Fruit fly (Drosophila melanogaster) whole organism, prepupa: ENCODE data around the gene TSG101.
A peak's percentile ranks its signal among the peaks of the same experiment; 100 is the strongest.

Source experiments
- Blimp-1 ChIP-seq: fragments of 200-800 bp; sonication (Bioruptor generic); optimal IDR thresholded peaks from 3 replicates; lab custom pipeline; 2017; ENCODE audit warnings: missing biosample characterization, missing genetic modification characterization, mild to moderate bottlenecking, moderate library complexity, missing genetic modification reagents
- CG10631 ChIP-seq: fragments of 200-800 bp; sonication (Bioruptor generic); optimal IDR thresholded peaks from 2 replicates; lab custom pipeline; 2016; ENCODE audit warnings: missing biosample characterization, missing genetic modification characterization
- CG10669 ChIP-seq: fragments of 200-800 bp; sonication (Bioruptor generic); optimal IDR thresholded peaks from 3 replicates; lab custom pipeline; 2018; ENCODE audit warnings: missing biosample characterization, mild to moderate bottlenecking, missing genetic modification characterization, moderate library complexity
- CG11294 ChIP-seq: fragments of 200-800 bp; sonication (Bioruptor generic); IDR thresholded peaks from 2 replicates; pipeline ENCODE4 v1.3.6; 2022; ENCODE audit warnings: missing biosample characterization, missing genetic modification characterization
- CG11762 ChIP-seq: fragments of 200-800 bp; sonication (Bioruptor generic); optimal IDR thresholded peaks from 3 replicates; lab custom pipeline; 2016; ENCODE audit warnings: missing biosample characterization, missing genetic modification characterization; ENCODE audit not compliant: insufficient read depth
- CG15336 ChIP-seq: fragments of 200-800 bp; sonication (Bioruptor generic); IDR thresholded peaks from 2 replicates; pipeline ENCODE4 v1.3.6; 2022; ENCODE audit warnings: missing biosample characterization, missing genetic modification characterization
- CG1621 ChIP-seq: fragments of 200-800 bp; sonication (Bioruptor generic); optimal IDR thresholded peaks from 3 replicates; lab custom pipeline; 2018; ENCODE audit warnings: missing biosample characterization, mild to moderate bottlenecking, missing genetic modification characterization
- CG16779 ChIP-seq: fragments of 200-800 bp; sonication (Bioruptor generic); optimal IDR thresholded peaks from 3 replicates; lab custom pipeline; 2017; ENCODE audit warnings: missing biosample characterization, mild to moderate bottlenecking, missing genetic modification characterization
- CG3032 ChIP-seq: fragments of 200-800 bp; optimal IDR thresholded peaks from 2 replicates; lab custom pipeline; 2019; ENCODE audit warnings: missing biosample characterization, mild to moderate bottlenecking, missing genetic modification characterization, moderate library complexity
- CG31627 ChIP-seq: fragments of 200-800 bp; sonication (Bioruptor generic); optimal IDR thresholded peaks from 3 replicates; lab custom pipeline; 2016; ENCODE audit warnings: missing biosample characterization, missing genetic modification characterization
- CG3919 ChIP-seq: fragments of 200-800 bp; sonication (Bioruptor generic); optimal IDR thresholded peaks from 3 replicates; lab custom pipeline; 2016; ENCODE audit warnings: missing biosample characterization, missing genetic modification characterization
- CG4318 ChIP-seq: fragments of 200-800 bp; sonication (Bioruptor generic); optimal IDR thresholded peaks from 3 replicates; lab custom pipeline; 2017; ENCODE audit warnings: missing biosample characterization, mild to moderate bottlenecking, missing genetic modification characterization
- CG6163 ChIP-seq: fragments of 200-800 bp; sonication (Bioruptor generic); IDR thresholded peaks from 3 replicates; pipeline ENCODE4 v1.3.6; 2022; ENCODE audit warnings: missing biosample characterization, missing genetic modification characterization
- CG6276 ChIP-seq: fragments of 200-800 bp; sonication (Bioruptor generic); optimal IDR thresholded peaks from 2 replicates; lab custom pipeline; 2017; ENCODE audit warnings: missing biosample characterization, mild to moderate bottlenecking, missing genetic modification characterization
- CG6792 ChIP-seq: fragments of 200-800 bp; sonication (Bioruptor generic); optimal IDR thresholded peaks from 3 replicates; lab custom pipeline; 2016; ENCODE audit warnings: missing biosample characterization, missing genetic modification characterization
- CG6808 ChIP-seq: fragments of 200-800 bp; sonication (Bioruptor generic); optimal IDR thresholded peaks from 3 replicates; lab custom pipeline; 2017; ENCODE audit warnings: missing biosample characterization, missing genetic modification characterization, mild to moderate bottlenecking, moderate library complexity, missing genetic modification reagents
- CG6854 ChIP-seq: fragments of 200-800 bp; sonication (Bioruptor generic); optimal IDR thresholded peaks from 2 replicates; lab custom pipeline; 2017; ENCODE audit warnings: missing biosample characterization, mild to moderate bottlenecking, missing genetic modification characterization
- CG7368 ChIP-seq: fragments of 200-800 bp; sonication (Bioruptor generic); optimal IDR thresholded peaks from 3 replicates; lab custom pipeline; 2016; ENCODE audit warnings: missing biosample characterization, missing genetic modification characterization
- CG8119 ChIP-seq: fragments of 200-800 bp; sonication (Bioruptor generic); IDR thresholded peaks from 3 replicates; pipeline ENCODE4 v1.3.6; 2022; ENCODE audit warnings: missing biosample characterization, missing genetic modification characterization
- CG8319 ChIP-seq: fragments of 200-800 bp; sonication (Bioruptor generic); optimal IDR thresholded peaks from 3 replicates; lab custom pipeline; 2016; ENCODE audit warnings: missing biosample characterization, missing genetic modification characterization
- CG8632 ChIP-seq: fragments of 200-800 bp; sonication (Bioruptor generic); optimal IDR thresholded peaks from 3 replicates; lab custom pipeline; 2016; ENCODE audit warnings: missing biosample characterization, missing genetic modification characterization
- CG9139 ChIP-seq: fragments of 200-800 bp; sonication (Bioruptor generic); optimal IDR thresholded peaks from 3 replicates; lab custom pipeline; 2017; ENCODE audit warnings: missing biosample characterization, mild to moderate bottlenecking, missing genetic modification characterization
- Eip75B ChIP-seq: fragments of 200-800 bp; sonication (Bioruptor generic); optimal IDR thresholded peaks from 3 replicates; lab custom pipeline; 2016; ENCODE audit warnings: missing biosample characterization, missing genetic modification characterization
- Eip78C ChIP-seq: fragments of 200-800 bp; sonication (Bioruptor generic); peaks from one replicate; lab custom pipeline; 2016; ENCODE audit warnings: missing biosample characterization, missing genetic modification characterization
- Eip93F ChIP-seq: fragments of 200-800 bp; sonication (Bioruptor generic); optimal IDR thresholded peaks from 2 replicates; lab custom pipeline; 2016; ENCODE audit warnings: missing biosample characterization, mild to moderate bottlenecking, missing genetic modification characterization
- Ets21C ChIP-seq: fragments of 200-800 bp; sonication (Bioruptor generic); optimal IDR thresholded peaks from 3 replicates; lab custom pipeline; 2016; ENCODE audit warnings: missing biosample characterization, missing genetic modification characterization
- Ets96B ChIP-seq: fragments of 200-800 bp; optimal IDR thresholded peaks from 2 replicates; lab custom pipeline; 2019; ENCODE audit warnings: missing biosample characterization, mild to moderate bottlenecking, missing genetic modification characterization, moderate library complexity
- Gug ChIP-seq: fragments of 200-800 bp; sonication (Bioruptor generic); IDR thresholded peaks from 2 replicates; pipeline ENCODE4 v1.3.6; 2022; ENCODE audit warnings: missing biosample characterization, missing genetic modification characterization
- Hr38 ChIP-seq: sonication (Bioruptor generic); optimal IDR thresholded peaks from 2 replicates; lab custom pipeline; 2016; ENCODE audit warnings: missing biosample characterization, missing genetic modification characterization
- Hr39 ChIP-seq: fragments of 200-800 bp; sonication (Bioruptor generic); optimal IDR thresholded peaks from 2 replicates; lab custom pipeline; 2016; ENCODE audit warnings: missing biosample characterization, missing genetic modification characterization
- Hr4 ChIP-seq: fragments of 200-800 bp; sonication (Bioruptor generic); optimal IDR thresholded peaks from 3 replicates; lab custom pipeline; 2016; ENCODE audit warnings: missing biosample characterization, missing genetic modification characterization
- Met ChIP-seq: fragments of 200-800 bp; sonication (Bioruptor generic); optimal IDR thresholded peaks from 3 replicates; lab custom pipeline; 2016; ENCODE audit warnings: missing biosample characterization, missing genetic modification characterization
- OdsH ChIP-seq: fragments of 200-800 bp; sonication (Bioruptor generic); optimal IDR thresholded peaks from 3 replicates; lab custom pipeline; 2016; ENCODE audit warnings: missing biosample characterization, missing genetic modification characterization
- Smox ChIP-seq: fragments of 200-800 bp; sonication (Bioruptor generic); optimal IDR thresholded peaks from 3 replicates; lab custom pipeline; 2016; ENCODE audit warnings: missing biosample characterization, missing genetic modification characterization
- Sox102F ChIP-seq: fragments of 200-800 bp; sonication (Bioruptor generic); optimal IDR thresholded peaks from 2 replicates; lab custom pipeline; 2016; ENCODE audit warnings: missing biosample characterization, mild to moderate bottlenecking, missing genetic modification characterization
- Sox14 ChIP-seq: fragments of 200-800 bp; sonication (Bioruptor generic); optimal IDR thresholded peaks from 3 replicates; lab custom pipeline; 2016; ENCODE audit warnings: missing biosample characterization, missing genetic modification characterization
- Sox15 ChIP-seq: fragments of 200-800 bp; sonication (Bioruptor generic); optimal IDR thresholded peaks from 3 replicates; lab custom pipeline; 2016; ENCODE audit warnings: missing biosample characterization, missing genetic modification characterization
- achi ChIP-seq: fragments of 200-800 bp; sonication (Bioruptor generic); optimal IDR thresholded peaks from 3 replicates; lab custom pipeline; 2016; ENCODE audit warnings: missing biosample characterization, missing genetic modification characterization
- acj6 ChIP-seq: fragments of 200-800 bp; sonication (Bioruptor generic); optimal IDR thresholded peaks from 3 replicates; lab custom pipeline; 2016; ENCODE audit warnings: missing biosample characterization, missing genetic modification characterization
- cyc ChIP-seq: fragments of 200-800 bp; sonication (Bioruptor generic); optimal IDR thresholded peaks from 3 replicates; lab custom pipeline; 2016; ENCODE audit warnings: missing biosample characterization, missing genetic modification characterization
- dac ChIP-seq: fragments of 200-800 bp; sonication (Bioruptor generic); optimal IDR thresholded peaks from 2 replicates; lab custom pipeline; 2017; ENCODE audit warnings: missing biosample characterization, mild to moderate bottlenecking, missing genetic modification characterization
- eg ChIP-seq: fragments of 200-800 bp; sonication (Bioruptor generic); IDR thresholded peaks from 3 replicates; pipeline ENCODE4 v1.3.6; 2022; ENCODE audit warnings: missing biosample characterization, missing genetic modification characterization
- fd59A ChIP-seq: fragments of 200-800 bp; sonication (Bioruptor generic); optimal IDR thresholded peaks from 2 replicates; lab custom pipeline; 2017; ENCODE audit warnings: missing biosample characterization, mild to moderate bottlenecking, missing genetic modification characterization, missing genetic modification reagents
- fd85E ChIP-seq: fragments of 200-800 bp; sonication (Bioruptor generic); optimal IDR thresholded peaks from 3 replicates; lab custom pipeline; 2016; ENCODE audit warnings: missing biosample characterization, missing genetic modification characterization
- fkh ChIP-seq: fragments of 200-800 bp; sonication (Bioruptor generic); optimal IDR thresholded peaks from 3 replicates; lab custom pipeline; 2017; ENCODE audit warnings: missing biosample characterization, mild to moderate bottlenecking, missing genetic modification characterization, moderate library complexity
- lz ChIP-seq: fragments of 200-800 bp; sonication (Bioruptor generic); optimal IDR thresholded peaks from 3 replicates; lab custom pipeline; 2016; ENCODE audit warnings: missing biosample characterization, missing genetic modification characterization
- net ChIP-seq: fragments of 200-800 bp; sonication (Bioruptor generic); optimal IDR thresholded peaks from 3 replicates; lab custom pipeline; 2016; ENCODE audit warnings: missing biosample characterization, missing genetic modification characterization
- pdm3 ChIP-seq: fragments of 200-800 bp; sonication (Bioruptor generic); optimal IDR thresholded peaks from 3 replicates; lab custom pipeline; 2016; ENCODE audit warnings: missing biosample characterization, missing genetic modification characterization
- spab ChIP-seq: fragments of 200-800 bp; sonication (Bioruptor generic); optimal IDR thresholded peaks from 2 replicates; lab custom pipeline; 2017; ENCODE audit warnings: missing biosample characterization, mild to moderate bottlenecking, missing genetic modification characterization, missing genetic modification reagents
- ss ChIP-seq, 2 experiments: fragments of 200-800 bp; sonication (Bioruptor generic); optimal IDR thresholded peaks; 2 replicates in 1 of 2; 3 replicates in 1 of 2; lab custom pipeline; 2017 to 2018; ENCODE audit warnings: mild to moderate bottlenecking in 2 of 2, missing biosample characterization in 2 of 2, missing genetic modification characterization in 2 of 2, moderate library complexity in 1 of 2
- svp ChIP-seq: fragments of 200-800 bp; sonication (Bioruptor generic); peaks from one replicate; lab custom pipeline; 2016; ENCODE audit warnings: missing biosample characterization, missing genetic modification characterization
- topi ChIP-seq: fragments of 200-800 bp; sonication (Bioruptor generic); optimal IDR thresholded peaks from 3 replicates; lab custom pipeline; 2016; ENCODE audit warnings: missing biosample characterization, missing genetic modification characterization
- vri ChIP-seq: fragments of 200-800 bp; sonication (Bioruptor generic); optimal IDR thresholded peaks from 3 replicates; lab custom pipeline; 2016; ENCODE audit warnings: missing biosample characterization, mild to moderate bottlenecking, missing genetic modification characterization

The TSG101 gene

dm6 chr3L:16873127-16873543, 31.0 kb downstream of the TSG101 start:
- no peak for TF ChIP-seq cyc (GFP tag; lab: Kevin White, UChicago)
- TF ChIP-seq CG1621 (tag; lab: Kevin White, UChicago), result no peak
- TF ChIP-seq OdsH (GFP tag; lab: Kevin White, UChicago), result no peak
- TF ChIP-seq CG31627, result no peak
- TF ChIP-seq dac (GFP tag; lab: Kevin White, UChicago), result no peak
- no peak for TF ChIP-seq vri (GFP tag; lab: Kevin White, UChicago)
- TF ChIP-seq CG6276 (GFP tag; lab: Kevin White, UChicago), result peak; percentile 88
- TF ChIP-seq CG3032 (tag; lab: Kevin White, UChicago), result peak; percentile 38
- TF ChIP-seq Gug (GFP tag; lab: Robert Waterston, UW), result no peak
- peak; percentile 1 for TF ChIP-seq CG10631 (GFP tag; lab: Kevin White, UChicago)
- TF ChIP-seq Hr39, result no peak
- no peak for TF ChIP-seq Eip93F
- peak; percentile 6 for TF ChIP-seq CG9139
- peak; percentile 53 for TF ChIP-seq Ets96B (tag; lab: Kevin White, UChicago)
- no peak for TF ChIP-seq Smox (GFP tag; lab: Kevin White, UChicago)
- TF ChIP-seq lz, result no peak
- peak; percentile 60 to 73 for TF ChIP-seq ss (GFP tag; optimal IDR thresholded peaks at IDR 0.05; lab: Kevin White, UChicago)
- no peak for TF ChIP-seq CG8319 (GFP tag; lab: Kevin White, UChicago)
- TF ChIP-seq CG6808 (GFP tag; lab: Kevin White, UChicago), result peak; percentile 75
- TF ChIP-seq achi (GFP tag; lab: Kevin White, UChicago), result no peak
- no peak for TF ChIP-seq CG8119
- TF ChIP-seq Blimp-1, result no peak
- no peak for TF ChIP-seq CG11294 (GFP tag; lab: Robert Waterston, UW)
- peak; percentile 17 for TF ChIP-seq CG6792 (GFP tag; lab: Kevin White, UChicago)
- no peak for TF ChIP-seq fkh (GFP tag; lab: Kevin White, UChicago)
- TF ChIP-seq eg (GFP tag; lab: Robert Waterston, UW), result peak; percentile 4; the same call in 2 of the 3 replicates
- TF ChIP-seq Hr4 (GFP tag; lab: Kevin White, UChicago), result no peak
- TF ChIP-seq CG16779 (tag; lab: Kevin White, UChicago), result peak; percentile 18
- TF ChIP-seq Sox102F (GFP tag; lab: Kevin White, UChicago), result no peak
- TF ChIP-seq svp, result peak; percentile 79
- TF ChIP-seq Met, result no peak
- TF ChIP-seq acj6 (GFP tag; lab: Kevin White, UChicago), result no peak
- TF ChIP-seq CG4318 (GFP tag; lab: Kevin White, UChicago), result no peak
- TF ChIP-seq CG11762 (GFP tag; lab: Kevin White, UChicago), result peak; percentile 65
- TF ChIP-seq net (GFP tag; lab: Kevin White, UChicago), result no peak
- no peak for TF ChIP-seq pdm3 (GFP tag; lab: Kevin White, UChicago)
- peak; percentile 64 for TF ChIP-seq CG10669 (GFP tag; lab: Kevin White, UChicago)
- no peak for TF ChIP-seq CG8632 (GFP tag; lab: Kevin White, UChicago)
- peak; percentile 39 for TF ChIP-seq topi (GFP tag; lab: Kevin White, UChicago)
- TF ChIP-seq Hr38 (GFP tag; lab: Kevin White, UChicago), result no peak
- TF ChIP-seq spab (GFP tag; lab: Kevin White, UChicago), result peak; percentile 57
- TF ChIP-seq Ets21C, result no peak
- TF ChIP-seq fd85E (GFP tag; lab: Kevin White, UChicago), result no peak
- no peak for TF ChIP-seq Sox14 (GFP tag; lab: Kevin White, UChicago)
- peak; percentile 8 for TF ChIP-seq CG6854 (GFP tag; lab: Kevin White, UChicago)
- TF ChIP-seq CG7368, result no peak
- peak; percentile 70 for TF ChIP-seq Eip75B (GFP tag; lab: Kevin White, UChicago)
- peak; percentile 68 for TF ChIP-seq CG3919 (GFP tag; lab: Kevin White, UChicago)
- no peak for TF ChIP-seq Sox15 (GFP tag; lab: Kevin White, UChicago)
- TF ChIP-seq Eip78C (GFP tag; lab: Kevin White, UChicago), result peak; percentile 93
- no peak for TF ChIP-seq fd59A (GFP tag; lab: Kevin White, UChicago)
- TF ChIP-seq CG15336 (GFP tag; lab: Robert Waterston, UW), result no peak
- TF ChIP-seq CG6163 (GFP tag; lab: Robert Waterston, UW), result peak; percentile 25; the same call in 2 of the 3 replicates
